Fruit fly (Drosophila melanogaster) whole organism, prepupa: ENCODE results near the gene Bicra.

Source experiments
- Blimp-1 ChIP-seq: fragments of 200-800 bp; sonication (Bioruptor generic); optimal IDR thresholded peaks from 3 replicates; lab custom pipeline; 2017; ENCODE audit warnings: missing biosample characterization, missing genetic modification characterization, mild to moderate bottlenecking, moderate library complexity, missing genetic modification reagents
- CG11294 ChIP-seq: fragments of 200-800 bp; sonication (Bioruptor generic); IDR thresholded peaks from 2 replicates; pipeline ENCODE4 v1.3.6; 2022; ENCODE audit warnings: missing biosample characterization, missing genetic modification characterization
- CG11762 ChIP-seq: fragments of 200-800 bp; sonication (Bioruptor generic); optimal IDR thresholded peaks from 3 replicates; lab custom pipeline; 2016; ENCODE audit warnings: missing biosample characterization, missing genetic modification characterization; ENCODE audit not compliant: insufficient read depth
- CG11902 ChIP-seq: fragments of 200-800 bp; sonication (Bioruptor generic); optimal IDR thresholded peaks from 3 replicates; lab custom pipeline; 2016; ENCODE audit warnings: missing biosample characterization, missing genetic modification characterization
- CG15336 ChIP-seq: fragments of 200-800 bp; sonication (Bioruptor generic); IDR thresholded peaks from 2 replicates; pipeline ENCODE4 v1.3.6; 2022; ENCODE audit warnings: missing biosample characterization, missing genetic modification characterization
- CG1621 ChIP-seq: fragments of 200-800 bp; sonication (Bioruptor generic); optimal IDR thresholded peaks from 3 replicates; lab custom pipeline; 2018; ENCODE audit warnings: missing biosample characterization, mild to moderate bottlenecking, missing genetic modification characterization
- CG16779 ChIP-seq: fragments of 200-800 bp; sonication (Bioruptor generic); optimal IDR thresholded peaks from 3 replicates; lab custom pipeline; 2017; ENCODE audit warnings: missing biosample characterization, mild to moderate bottlenecking, missing genetic modification characterization
- CG3032 ChIP-seq: fragments of 200-800 bp; optimal IDR thresholded peaks from 2 replicates; lab custom pipeline; 2019; ENCODE audit warnings: missing biosample characterization, mild to moderate bottlenecking, missing genetic modification characterization, moderate library complexity
- CG31627 ChIP-seq: fragments of 200-800 bp; sonication (Bioruptor generic); optimal IDR thresholded peaks from 3 replicates; lab custom pipeline; 2016; ENCODE audit warnings: missing biosample characterization, missing genetic modification characterization
- CG32006 ChIP-seq: fragments of 200-800 bp; sonication (Bioruptor generic); optimal IDR thresholded peaks from 3 replicates; lab custom pipeline; 2017; ENCODE audit warnings: missing biosample characterization, mild to moderate bottlenecking, missing genetic modification characterization
- CG34406 ChIP-seq: fragments of 200-800 bp; sonication (Bioruptor generic); optimal IDR thresholded peaks from 3 replicates; lab custom pipeline; 2016; ENCODE audit warnings: missing biosample characterization, missing genetic modification characterization
- CG3919 ChIP-seq: fragments of 200-800 bp; sonication (Bioruptor generic); optimal IDR thresholded peaks from 3 replicates; lab custom pipeline; 2016; ENCODE audit warnings: missing biosample characterization, missing genetic modification characterization
- CG4318 ChIP-seq: fragments of 200-800 bp; sonication (Bioruptor generic); optimal IDR thresholded peaks from 3 replicates; lab custom pipeline; 2017; ENCODE audit warnings: missing biosample characterization, mild to moderate bottlenecking, missing genetic modification characterization
- CG6276 ChIP-seq: fragments of 200-800 bp; sonication (Bioruptor generic); optimal IDR thresholded peaks from 2 replicates; lab custom pipeline; 2017; ENCODE audit warnings: missing biosample characterization, mild to moderate bottlenecking, missing genetic modification characterization
- CG6792 ChIP-seq: fragments of 200-800 bp; sonication (Bioruptor generic); optimal IDR thresholded peaks from 3 replicates; lab custom pipeline; 2016; ENCODE audit warnings: missing biosample characterization, missing genetic modification characterization
- CG6854 ChIP-seq: fragments of 200-800 bp; sonication (Bioruptor generic); optimal IDR thresholded peaks from 2 replicates; lab custom pipeline; 2017; ENCODE audit warnings: missing biosample characterization, mild to moderate bottlenecking, missing genetic modification characterization
- CG7368 ChIP-seq: fragments of 200-800 bp; sonication (Bioruptor generic); optimal IDR thresholded peaks from 3 replicates; lab custom pipeline; 2016; ENCODE audit warnings: missing biosample characterization, missing genetic modification characterization
- CG8319 ChIP-seq: fragments of 200-800 bp; sonication (Bioruptor generic); optimal IDR thresholded peaks from 3 replicates; lab custom pipeline; 2016; ENCODE audit warnings: missing biosample characterization, missing genetic modification characterization
- CG8632 ChIP-seq: fragments of 200-800 bp; sonication (Bioruptor generic); optimal IDR thresholded peaks from 3 replicates; lab custom pipeline; 2016; ENCODE audit warnings: missing biosample characterization, missing genetic modification characterization
- Eip78C ChIP-seq: fragments of 200-800 bp; sonication (Bioruptor generic); peaks from one replicate; lab custom pipeline; 2016; ENCODE audit warnings: missing biosample characterization, missing genetic modification characterization
- Eip93F ChIP-seq: fragments of 200-800 bp; sonication (Bioruptor generic); optimal IDR thresholded peaks from 2 replicates; lab custom pipeline; 2016; ENCODE audit warnings: missing biosample characterization, mild to moderate bottlenecking, missing genetic modification characterization
- Ets96B ChIP-seq: fragments of 200-800 bp; optimal IDR thresholded peaks from 2 replicates; lab custom pipeline; 2019; ENCODE audit warnings: missing biosample characterization, mild to moderate bottlenecking, missing genetic modification characterization, moderate library complexity
- Gug ChIP-seq: fragments of 200-800 bp; sonication (Bioruptor generic); IDR thresholded peaks from 2 replicates; pipeline ENCODE4 v1.3.6; 2022; ENCODE audit warnings: missing biosample characterization, missing genetic modification characterization
- Hr38 ChIP-seq: sonication (Bioruptor generic); optimal IDR thresholded peaks from 2 replicates; lab custom pipeline; 2016; ENCODE audit warnings: missing biosample characterization, missing genetic modification characterization
- Hr4 ChIP-seq: fragments of 200-800 bp; sonication (Bioruptor generic); optimal IDR thresholded peaks from 3 replicates; lab custom pipeline; 2016; ENCODE audit warnings: missing biosample characterization, missing genetic modification characterization
- Lpt ChIP-seq: fragments of 200-800 bp; sonication (Bioruptor generic); optimal IDR thresholded peaks from 3 replicates; lab custom pipeline; 2016; ENCODE audit warnings: missing biosample characterization, missing genetic modification characterization
- Met ChIP-seq: fragments of 200-800 bp; sonication (Bioruptor generic); optimal IDR thresholded peaks from 3 replicates; lab custom pipeline; 2016; ENCODE audit warnings: missing biosample characterization, missing genetic modification characterization
- OdsH ChIP-seq: fragments of 200-800 bp; sonication (Bioruptor generic); optimal IDR thresholded peaks from 3 replicates; lab custom pipeline; 2016; ENCODE audit warnings: missing biosample characterization, missing genetic modification characterization
- Smox ChIP-seq: fragments of 200-800 bp; sonication (Bioruptor generic); optimal IDR thresholded peaks from 3 replicates; lab custom pipeline; 2016; ENCODE audit warnings: missing biosample characterization, missing genetic modification characterization
- Sox14 ChIP-seq: fragments of 200-800 bp; sonication (Bioruptor generic); optimal IDR thresholded peaks from 3 replicates; lab custom pipeline; 2016; ENCODE audit warnings: missing biosample characterization, missing genetic modification characterization
- Sox15 ChIP-seq: fragments of 200-800 bp; sonication (Bioruptor generic); optimal IDR thresholded peaks from 3 replicates; lab custom pipeline; 2016; ENCODE audit warnings: missing biosample characterization, missing genetic modification characterization
- achi ChIP-seq: fragments of 200-800 bp; sonication (Bioruptor generic); optimal IDR thresholded peaks from 3 replicates; lab custom pipeline; 2016; ENCODE audit warnings: missing biosample characterization, missing genetic modification characterization
- acj6 ChIP-seq: fragments of 200-800 bp; sonication (Bioruptor generic); optimal IDR thresholded peaks from 3 replicates; lab custom pipeline; 2016; ENCODE audit warnings: missing biosample characterization, missing genetic modification characterization
- cyc ChIP-seq: fragments of 200-800 bp; sonication (Bioruptor generic); optimal IDR thresholded peaks from 3 replicates; lab custom pipeline; 2016; ENCODE audit warnings: missing biosample characterization, missing genetic modification characterization
- dac ChIP-seq: fragments of 200-800 bp; sonication (Bioruptor generic); optimal IDR thresholded peaks from 2 replicates; lab custom pipeline; 2017; ENCODE audit warnings: missing biosample characterization, mild to moderate bottlenecking, missing genetic modification characterization
- dsx ChIP-seq: fragments of 200-800 bp; optimal IDR thresholded peaks from 3 replicates; lab custom pipeline; 2019; ENCODE audit warnings: missing biosample characterization, mild to moderate bottlenecking, missing genetic modification characterization, moderate library complexity; ENCODE audit not compliant: poor library complexity, severe bottlenecking
- eg ChIP-seq: fragments of 200-800 bp; sonication (Bioruptor generic); IDR thresholded peaks from 3 replicates; pipeline ENCODE4 v1.3.6; 2022; ENCODE audit warnings: missing biosample characterization, missing genetic modification characterization
- esn ChIP-seq: fragments of 200-800 bp; sonication (Bioruptor generic); optimal IDR thresholded peaks from 2 replicates; lab custom pipeline; 2016; ENCODE audit warnings: missing biosample characterization, mild to moderate bottlenecking, missing genetic modification characterization, moderate library complexity
- fd59A ChIP-seq: fragments of 200-800 bp; sonication (Bioruptor generic); optimal IDR thresholded peaks from 2 replicates; lab custom pipeline; 2017; ENCODE audit warnings: missing biosample characterization, mild to moderate bottlenecking, missing genetic modification characterization, missing genetic modification reagents
- fd85E ChIP-seq: fragments of 200-800 bp; sonication (Bioruptor generic); optimal IDR thresholded peaks from 3 replicates; lab custom pipeline; 2016; ENCODE audit warnings: missing biosample characterization, missing genetic modification characterization
- fkh ChIP-seq: fragments of 200-800 bp; sonication (Bioruptor generic); optimal IDR thresholded peaks from 3 replicates; lab custom pipeline; 2017; ENCODE audit warnings: missing biosample characterization, mild to moderate bottlenecking, missing genetic modification characterization, moderate library complexity
- lz ChIP-seq: fragments of 200-800 bp; sonication (Bioruptor generic); optimal IDR thresholded peaks from 3 replicates; lab custom pipeline; 2016; ENCODE audit warnings: missing biosample characterization, missing genetic modification characterization
- net ChIP-seq: fragments of 200-800 bp; sonication (Bioruptor generic); optimal IDR thresholded peaks from 3 replicates; lab custom pipeline; 2016; ENCODE audit warnings: missing biosample characterization, missing genetic modification characterization
- pdm3 ChIP-seq: fragments of 200-800 bp; sonication (Bioruptor generic); optimal IDR thresholded peaks from 3 replicates; lab custom pipeline; 2016; ENCODE audit warnings: missing biosample characterization, missing genetic modification characterization
- salr ChIP-seq, 2 experiments: fragments of 200-800 bp; sonication (Bioruptor generic); optimal IDR thresholded peaks; 3 replicates each; lab custom pipeline; 2016 to 2018; ENCODE audit warnings: missing biosample characterization in 2 of 2, missing genetic modification characterization in 2 of 2, mild to moderate bottlenecking in 1 of 2
- spab ChIP-seq: fragments of 200-800 bp; sonication (Bioruptor generic); optimal IDR thresholded peaks from 2 replicates; lab custom pipeline; 2017; ENCODE audit warnings: missing biosample characterization, mild to moderate bottlenecking, missing genetic modification characterization, missing genetic modification reagents
- ss ChIP-seq, 2 experiments: fragments of 200-800 bp; sonication (Bioruptor generic); optimal IDR thresholded peaks; 2 replicates in 1 of 2; 3 replicates in 1 of 2; lab custom pipeline; 2017 to 2018; ENCODE audit warnings: mild to moderate bottlenecking in 2 of 2, missing biosample characterization in 2 of 2, missing genetic modification characterization in 2 of 2, moderate library complexity in 1 of 2
- svp ChIP-seq: fragments of 200-800 bp; sonication (Bioruptor generic); peaks from one replicate; lab custom pipeline; 2016; ENCODE audit warnings: missing biosample characterization, missing genetic modification characterization
- topi ChIP-seq: fragments of 200-800 bp; sonication (Bioruptor generic); optimal IDR thresholded peaks from 3 replicates; lab custom pipeline; 2016; ENCODE audit warnings: missing biosample characterization, missing genetic modification characterization
- vri ChIP-seq: fragments of 200-800 bp; sonication (Bioruptor generic); optimal IDR thresholded peaks from 3 replicates; lab custom pipeline; 2016; ENCODE audit warnings: missing biosample characterization, mild to moderate bottlenecking, missing genetic modification characterization

Gene Bicra

DNA sequence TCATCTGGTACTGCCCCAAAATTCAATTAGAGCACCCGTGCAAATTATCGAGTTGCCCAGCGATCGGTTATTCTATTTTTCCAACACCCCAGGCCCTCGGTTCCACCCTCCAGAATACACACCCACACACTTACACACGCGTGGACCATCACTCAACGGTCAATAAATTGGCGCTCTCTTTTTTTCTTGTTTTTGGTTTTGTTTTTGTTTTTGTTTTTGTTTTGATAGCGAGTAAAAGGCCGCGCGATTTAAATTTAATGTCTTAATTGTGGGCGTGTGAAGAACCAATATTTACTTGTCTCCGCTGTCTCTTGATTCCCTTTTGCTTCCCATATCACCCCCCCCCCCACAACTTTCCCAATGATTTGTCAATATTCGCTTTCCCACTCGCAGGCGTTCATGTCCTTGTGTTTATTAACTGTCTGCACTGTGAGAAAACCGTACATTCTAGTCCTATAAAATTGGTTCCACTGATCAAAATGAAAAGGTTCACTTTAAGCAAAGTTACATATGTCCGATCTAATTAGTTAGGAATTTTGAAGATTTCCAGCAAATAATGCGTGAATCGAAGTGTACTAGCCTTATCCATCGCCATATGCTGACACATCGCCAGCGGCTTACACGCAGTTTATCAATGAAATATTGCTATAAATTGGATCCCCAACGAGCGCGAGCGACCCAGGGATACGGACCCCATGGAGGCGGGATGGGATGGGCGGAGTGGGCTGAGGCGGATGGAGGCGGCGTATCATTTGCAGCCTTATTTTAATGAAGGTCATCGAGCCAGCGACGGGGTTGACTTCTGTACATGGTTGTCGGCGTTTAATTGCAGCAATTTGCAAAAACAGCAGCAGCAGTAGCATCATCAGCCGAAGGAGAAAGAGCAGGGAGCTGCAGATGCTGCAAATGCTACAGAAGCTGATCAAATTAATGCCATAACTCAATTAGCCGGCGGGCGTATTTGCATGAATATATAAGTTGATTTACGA lies 77.2 kb downstream of the Bicra start:
- TF ChIP-seq Hr4 (GFP tag; lab: Kevin White, UChicago), result no peak
- TF ChIP-seq CG11294 (GFP tag; lab: Robert Waterston, UW), result no peak
- no peak for TF ChIP-seq dac (GFP tag; lab: Kevin White, UChicago)
- no peak for TF ChIP-seq Blimp-1
- no peak for TF ChIP-seq topi
- TF ChIP-seq CG4318 (GFP tag; lab: Kevin White, UChicago), result no peak
- TF ChIP-seq salr (GFP tag; optimal IDR thresholded peaks at IDR 0.05; lab: Kevin White, UChicago), result no peak
- TF ChIP-seq CG16779, result no peak
- TF ChIP-seq pdm3 (GFP tag; lab: Kevin White, UChicago), result no peak
- TF ChIP-seq OdsH (GFP tag; lab: Kevin White, UChicago), result no peak
- TF ChIP-seq fd59A (GFP tag; lab: Kevin White, UChicago), result no peak
- TF ChIP-seq lz (GFP tag; lab: Kevin White, UChicago), result no peak
- TF ChIP-seq eg (GFP tag; lab: Robert Waterston, UW), result no peak
- TF ChIP-seq spab (GFP tag; lab: Kevin White, UChicago), result no peak
- TF ChIP-seq fkh (GFP tag; lab: Kevin White, UChicago), result peak; percentile 32
- no peak for TF ChIP-seq CG6854 (GFP tag; lab: Kevin White, UChicago)
- TF ChIP-seq net (GFP tag; lab: Kevin White, UChicago), result no peak
- no peak for TF ChIP-seq cyc (GFP tag; lab: Kevin White, UChicago)
- no peak for TF ChIP-seq CG11762 (GFP tag; lab: Kevin White, UChicago)
- TF ChIP-seq Smox (GFP tag; lab: Kevin White, UChicago), result no peak
- TF ChIP-seq Ets96B (tag; lab: Kevin White, UChicago), result peak; percentile 36
- no peak for TF ChIP-seq CG34406 (GFP tag; lab: Kevin White, UChicago)
- TF ChIP-seq CG11902 (GFP tag; lab: Kevin White, UChicago), result no peak
- peak; percentile 8 for TF ChIP-seq achi
- peak; percentile 5 for TF ChIP-seq dsx (GFP tag; lab: Kevin White, UChicago)
- TF ChIP-seq CG3919 (GFP tag; lab: Kevin White, UChicago), result peak; percentile 29
- no peak for TF ChIP-seq CG1621
- TF ChIP-seq Lpt (GFP tag; lab: Kevin White, UChicago), result no peak
- TF ChIP-seq CG7368 (GFP tag; lab: Kevin White, UChicago), result peak; percentile 14
- TF ChIP-seq Eip93F (GFP tag; lab: Kevin White, UChicago), result no peak
- no peak for TF ChIP-seq acj6 (GFP tag; lab: Kevin White, UChicago)
- no peak for TF ChIP-seq CG8632 (GFP tag; lab: Kevin White, UChicago)
- TF ChIP-seq Gug (GFP tag; lab: Robert Waterston, UW), result no peak
- TF ChIP-seq Met, result no peak
- no peak for TF ChIP-seq Sox15 (GFP tag; lab: Kevin White, UChicago)
- no peak for TF ChIP-seq CG8319 (GFP tag; lab: Kevin White, UChicago)
- TF ChIP-seq esn (GFP tag; lab: Kevin White, UChicago), result no peak
- no peak for TF ChIP-seq Hr38
- no peak for TF ChIP-seq CG6276 (GFP tag; lab: Kevin White, UChicago)
- no peak for TF ChIP-seq fd85E (GFP tag; lab: Kevin White, UChicago)
- peak; percentile 53 for TF ChIP-seq Eip78C (GFP tag; lab: Kevin White, UChicago)
- TF ChIP-seq CG3032 (tag; lab: Kevin White, UChicago), result no peak
- no peak for TF ChIP-seq CG32006 (GFP tag; lab: Kevin White, UChicago)
- TF ChIP-seq CG15336 (GFP tag; lab: Robert Waterston, UW), result no peak
- peak in 1 of 2 experiments; percentile 20 for TF ChIP-seq ss (GFP tag; optimal IDR thresholded peaks at IDR 0.05; lab: Kevin White, UChicago)
- TF ChIP-seq svp (GFP tag; lab: Kevin White, UChicago), result peak; percentile 92
- no peak for TF ChIP-seq CG31627 (GFP tag; lab: Kevin White, UChicago)
- TF ChIP-seq CG6792 (GFP tag; lab: Kevin White, UChicago), result no peak
- no peak for TF ChIP-seq vri (GFP tag; lab: Kevin White, UChicago)
- TF ChIP-seq Sox14 (GFP tag; lab: Kevin White, UChicago), result no peak
